Worm (Caenorhabditis elegans) whole organism, L2 larva: ENCODE results near the gene F09C8.1.

Source experiments
- C34F6.9 ChIP-seq: fragments of 150-350 bp; optimal IDR thresholded peaks from 2 replicates; lab custom pipeline; 2014; ENCODE audit warnings: missing biosample characterization, missing genetic modification characterization
- F13H6.1 ChIP-seq: sonication (generic microtip); optimal IDR thresholded peaks from 2 replicates; lab custom pipeline; 2016; ENCODE audit warnings: missing genetic modification characterization, missing compliant biosample characterization
- R02D3.7 ChIP-seq: fragments of 150-350 bp; optimal IDR thresholded peaks from 2 replicates; lab custom pipeline; 2014; ENCODE audit warnings: missing biosample characterization, missing genetic modification characterization
- Y55F3AM.14 ChIP-seq: fragments of 200-800 bp; sonication (Bioruptor generic); optimal IDR thresholded peaks from 2 replicates; lab custom pipeline; 2018; ENCODE audit warnings: mild to moderate bottlenecking, missing genetic modification characterization, missing compliant biosample characterization
- alr-1 ChIP-seq: fragments of 150-350 bp; optimal IDR thresholded peaks from 2 replicates; lab custom pipeline; 2014; ENCODE audit warnings: missing biosample characterization, missing genetic modification characterization
- ama-1 ChIP-seq: fragments of 150-350 bp; optimal IDR thresholded peaks from 2 replicates; lab custom pipeline; 2018; ENCODE audit warnings: inconsistent platforms
- blmp-1 ChIP-seq: sonication (generic microtip); optimal IDR thresholded peaks from 2 replicates; lab custom pipeline; 2017; ENCODE audit warnings: missing genetic modification characterization, mild to moderate bottlenecking, missing compliant biosample characterization, antibody characterized with exemption, moderate library complexity; ENCODE audit not compliant: insufficient read depth
- ceh-16 ChIP-seq: fragments of 150-350 bp; optimal IDR thresholded peaks from 2 replicates; lab custom pipeline; 2014; ENCODE audit warnings: missing biosample characterization, missing genetic modification characterization
- ceh-82 ChIP-seq: fragments of 150-350 bp; optimal IDR thresholded peaks from 2 replicates; lab custom pipeline; 2014; ENCODE audit warnings: missing biosample characterization, missing genetic modification characterization
- crh-2 ChIP-seq: sonication (generic microtip); optimal IDR thresholded peaks from 2 replicates; lab custom pipeline; 2017; ENCODE audit warnings: missing biosample characterization, missing genetic modification characterization
- egl-27 ChIP-seq: sonication (generic microtip); optimal IDR thresholded peaks from 3 replicates; lab custom pipeline; 2017; ENCODE audit warnings: missing biosample characterization, missing genetic modification reagents, missing genetic modification characterization
- elt-3 ChIP-seq: sonication (generic microtip); optimal IDR thresholded peaks from 2 replicates; lab custom pipeline; 2017; ENCODE audit warnings: missing biosample characterization, missing genetic modification characterization
- fos-1 ChIP-seq: fragments of 150-350 bp; optimal IDR thresholded peaks from 2 replicates; lab custom pipeline; 2014; ENCODE audit warnings: missing biosample characterization, missing genetic modification characterization
- lin-11 ChIP-seq: fragments of 150-350 bp; sonication (generic microtip); optimal IDR thresholded peaks from 2 replicates; lab custom pipeline; 2014; ENCODE audit warnings: missing biosample characterization, missing genetic modification characterization, inconsistent platforms, mixed read lengths
- lin-13 ChIP-seq: fragments of 150-350 bp; optimal IDR thresholded peaks from 2 replicates; lab custom pipeline; 2014; ENCODE audit warnings: missing biosample characterization, missing genetic modification reagents, missing genetic modification characterization
- lsy-2 ChIP-seq, 2 experiments: fragments of 150-350 bp in 1 of 2; sonication (generic microtip) in 1 of 2; optimal IDR thresholded peaks; 2 replicates each; lab custom pipeline; 2014 to 2017; ENCODE audit warnings: missing biosample characterization in 2 of 2, missing genetic modification characterization in 2 of 2
- mab-5 ChIP-seq: fragments of 150-350 bp; optimal IDR thresholded peaks from 2 replicates; lab custom pipeline; 2014; ENCODE audit warnings: missing biosample characterization, missing genetic modification characterization
- mbf-1 ChIP-seq: sonication (generic microtip); optimal IDR thresholded peaks from 2 replicates; lab custom pipeline; 2017; ENCODE audit warnings: missing biosample characterization, missing genetic modification characterization
- mdl-1 ChIP-seq, 2 experiments: fragments of 150-350 bp in 1 of 2; sonication (generic microtip) in 1 of 2; optimal IDR thresholded peaks; 2 replicates each; lab custom pipeline; 2017; ENCODE audit warnings: missing biosample characterization in 2 of 2, missing genetic modification characterization in 2 of 2
- nhr-10 ChIP-seq: sonication (generic microtip); optimal IDR thresholded peaks from 2 replicates; lab custom pipeline; 2017; ENCODE audit warnings: missing biosample characterization, missing genetic modification characterization
- nhr-11 ChIP-seq: fragments of 150-350 bp; optimal IDR thresholded peaks from 2 replicates; lab custom pipeline; 2014; ENCODE audit warnings: missing biosample characterization, missing genetic modification characterization
- nhr-129 ChIP-seq: fragments of 150-350 bp; optimal IDR thresholded peaks from 2 replicates; lab custom pipeline; 2014; ENCODE audit warnings: missing biosample characterization, missing genetic modification characterization
- nhr-21 ChIP-seq: fragments of 150-350 bp; optimal IDR thresholded peaks from 2 replicates; lab custom pipeline; 2014; ENCODE audit warnings: missing biosample characterization, missing genetic modification characterization
- nhr-23 ChIP-seq: fragments of 150-350 bp; optimal IDR thresholded peaks from 2 replicates; lab custom pipeline; 2014; ENCODE audit warnings: missing biosample characterization, missing genetic modification reagents, missing genetic modification characterization
- nhr-237 ChIP-seq: fragments of 150-350 bp; optimal IDR thresholded peaks from 2 replicates; lab custom pipeline; 2014; ENCODE audit warnings: missing biosample characterization, missing genetic modification characterization
- nhr-25 ChIP-seq: fragments of 150-350 bp; sonication (generic microtip); optimal IDR thresholded peaks from 3 replicates; lab custom pipeline; 2014; ENCODE audit warnings: missing biosample characterization, missing genetic modification characterization
- peb-1 ChIP-seq: fragments of 150-350 bp; optimal IDR thresholded peaks from 2 replicates; lab custom pipeline; 2014; ENCODE audit warnings: missing biosample characterization, missing genetic modification characterization
- sem-4 ChIP-seq: fragments of 150-350 bp; optimal IDR thresholded peaks from 2 replicates; lab custom pipeline; 2014; ENCODE audit warnings: missing biosample characterization, missing genetic modification reagents, missing genetic modification characterization
- skn-1 ChIP-seq: sonication (generic microtip); optimal IDR thresholded peaks from 2 replicates; lab custom pipeline; 2017; ENCODE audit warnings: missing biosample characterization, missing genetic modification characterization
- sma-3 ChIP-seq: sonication (generic microtip); optimal IDR thresholded peaks from 2 replicates; lab custom pipeline; 2016; ENCODE audit warnings: missing genetic modification reagents, missing genetic modification characterization, missing compliant biosample characterization
- sma-9 ChIP-seq, 2 experiments: fragments of 150-350 bp in 1 of 2; sonication (generic microtip) in 1 of 2; optimal IDR thresholded peaks; 2 replicates each; lab custom pipeline; 2014 to 2016; ENCODE audit warnings: missing genetic modification characterization in 2 of 2, mild to moderate bottlenecking in 1 of 2, missing biosample characterization in 1 of 2, missing compliant biosample characterization in 1 of 2, missing genetic modification reagents in 1 of 2, moderate library complexity in 1 of 2
- snpc-4 ChIP-seq: fragments of 150-350 bp; optimal IDR thresholded peaks from 2 replicates; lab custom pipeline; 2014; ENCODE audit warnings: missing biosample characterization, missing genetic modification characterization
- unc-55 ChIP-seq: fragments of 150-350 bp; sonication (generic microtip); optimal IDR thresholded peaks from 3 replicates; lab custom pipeline; 2014; ENCODE audit warnings: missing biosample characterization, missing genetic modification reagents, missing genetic modification characterization
- zag-1 ChIP-seq: fragments of 150-350 bp; optimal IDR thresholded peaks from 2 replicates; lab custom pipeline; 2014; ENCODE audit warnings: missing biosample characterization, missing genetic modification characterization
- ztf-11 ChIP-seq: sonication (generic microtip); optimal IDR thresholded peaks from 2 replicates; lab custom pipeline; 2017; ENCODE audit warnings: missing biosample characterization, missing genetic modification characterization

F09C8.1 gene

DNA sequence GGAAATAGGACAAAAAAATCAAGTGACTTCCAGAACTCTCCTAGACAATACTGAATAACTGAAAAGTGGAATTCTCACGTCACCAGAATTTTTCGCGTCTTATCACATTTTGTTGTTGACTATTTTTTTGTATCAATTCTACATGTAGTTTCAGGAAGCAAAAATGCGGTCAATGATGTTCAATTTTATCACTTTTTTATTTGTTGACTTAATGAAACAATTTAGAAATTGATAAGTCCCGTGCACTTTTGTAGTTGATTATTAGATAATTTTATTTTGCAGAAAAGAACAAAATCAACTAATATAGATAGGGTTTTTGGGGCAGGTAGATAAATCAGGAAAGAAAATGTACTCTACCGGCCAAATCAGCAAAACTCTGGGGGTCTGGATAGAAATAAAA lies 33.1 kb downstream of the F09C8.1 start:
- TF ChIP-seq fos-1 (peak; percentile 27), crh-2 (tag; lab: Kevin White, UChicago) (peak; percentile 34), R02D3.7 (no peak), sma-9 (GFP tag; optimal IDR thresholded peaks at IDR 0.05; lab: Kevin White, UChicago) (peak; percentile 15), sma-9 (tag; optimal IDR thresholded peaks at IDR 0.05; lab: Kevin White, UChicago) (no peak)
- TF ChIP-seq, all 48 proteins: peak for 3

DNA sequence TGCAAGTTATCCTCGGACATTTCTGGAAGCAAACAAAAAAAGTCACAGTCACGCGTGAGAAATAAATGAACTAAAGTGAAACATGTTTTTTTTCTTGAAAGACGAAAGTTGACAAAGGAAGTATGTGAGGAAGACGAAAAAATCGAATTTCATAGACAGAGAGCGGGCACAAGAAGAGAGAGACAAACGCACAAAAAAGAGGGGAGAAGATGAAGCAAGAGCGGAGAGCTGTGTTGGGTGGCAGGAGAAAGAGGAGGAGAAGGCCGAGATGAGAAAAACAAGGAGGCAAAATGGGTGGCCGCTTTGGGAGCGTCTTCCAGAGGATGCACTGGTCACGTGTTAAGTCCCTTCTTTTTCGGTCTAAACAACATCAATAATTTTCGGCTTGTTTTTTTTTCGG lies 34.5 kb downstream of the F09C8.1 start, which contains the start of gene ZK1073.1:
ZK1073.1 (minus strand) TSS at position 72 of the 400 bp plus-strand sequence.
- peak; percentile 24 for TF ChIP-seq mab-5 (tag; lab: Kevin White, UChicago)
- peak; percentile 41 for TF ChIP-seq sma-9 (GFP tag; optimal IDR thresholded peaks at IDR 0.05; lab: Kevin White, UChicago)
- no peak for TF ChIP-seq sma-9 (tag; optimal IDR thresholded peaks at IDR 0.05; lab: Kevin White, UChicago)
- TF ChIP-seq ztf-11 (tag; lab: Kevin White, UChicago), result no peak
- TF ChIP-seq skn-1, result no peak
- no peak for TF ChIP-seq lin-11 (tag; lab: Kevin White, UChicago)
- TF ChIP-seq egl-27 (tag; lab: Kevin White, UChicago), result no peak
- TF ChIP-seq sma-3 (GFP tag; lab: Kevin White, UChicago), result no peak
- TF ChIP-seq unc-55 (GFP tag; lab: Kevin White, UChicago), result peak; percentile 71
- TF ChIP-seq sem-4 (tag; lab: Kevin White, UChicago), result no peak
- peak; percentile 9 for TF ChIP-seq crh-2 (tag; lab: Kevin White, UChicago)
- peak; percentile 65 for TF ChIP-seq C34F6.9 (tag; lab: Kevin White, UChicago)
- peak; percentile 86 for TF ChIP-seq nhr-129 (tag; lab: Kevin White, UChicago)
- no peak for TF ChIP-seq lin-13
- peak; percentile 75 for TF ChIP-seq zag-1 (tag; lab: Kevin White, UChicago)
- TF ChIP-seq lsy-2 (tag; optimal IDR thresholded peaks at IDR 0.05; lab: Kevin White, UChicago), result peak in 1 of 2 experiments; percentile 39
- TF ChIP-seq snpc-4, result peak; percentile 26
- TF ChIP-seq nhr-23 (tag; lab: Kevin White, UChicago), result no peak
- peak; percentile 25 to 78 for TF ChIP-seq mdl-1 (tag; optimal IDR thresholded peaks at IDR 0.05; lab: Kevin White, UChicago)
- no peak for TF ChIP-seq elt-3
- no peak for TF ChIP-seq nhr-21 (tag; lab: Kevin White, UChicago)
- no peak for TF ChIP-seq nhr-237
- peak; percentile 64 for TF ChIP-seq F13H6.1 (tag; lab: Kevin White, UChicago)
- TF ChIP-seq ceh-16 (tag; lab: Kevin White, UChicago), result no peak
- TF ChIP-seq mbf-1 (tag; lab: Kevin White, UChicago), result no peak

DNA sequence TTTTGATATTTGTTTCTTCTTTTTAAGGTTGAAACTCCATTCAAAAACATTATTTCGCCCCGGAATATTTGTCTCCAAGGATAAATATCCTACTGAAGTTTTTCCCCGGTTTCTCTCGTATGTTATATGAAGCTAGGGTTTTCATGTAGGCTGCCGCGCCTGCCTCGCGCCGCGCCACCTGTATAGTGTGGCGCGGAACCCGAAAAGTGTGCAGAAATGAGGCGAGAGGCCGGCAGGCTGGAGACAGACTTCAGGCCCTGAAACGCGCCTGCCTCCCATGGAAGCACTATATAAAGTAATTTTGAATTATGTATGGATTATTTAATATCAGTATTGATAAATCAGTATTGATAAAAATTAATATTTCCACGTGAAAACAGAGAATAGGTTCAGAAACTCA lies 38.5 kb downstream of the F09C8.1 start:
- TF ChIP-seq nhr-10 (tag; lab: Kevin White, UChicago) (no peak), Y55F3AM.14 (GFP tag; lab: Kevin White, UChicago) (no peak)
- TF ChIP-seq, all 48 proteins: peak for 0

DNA sequence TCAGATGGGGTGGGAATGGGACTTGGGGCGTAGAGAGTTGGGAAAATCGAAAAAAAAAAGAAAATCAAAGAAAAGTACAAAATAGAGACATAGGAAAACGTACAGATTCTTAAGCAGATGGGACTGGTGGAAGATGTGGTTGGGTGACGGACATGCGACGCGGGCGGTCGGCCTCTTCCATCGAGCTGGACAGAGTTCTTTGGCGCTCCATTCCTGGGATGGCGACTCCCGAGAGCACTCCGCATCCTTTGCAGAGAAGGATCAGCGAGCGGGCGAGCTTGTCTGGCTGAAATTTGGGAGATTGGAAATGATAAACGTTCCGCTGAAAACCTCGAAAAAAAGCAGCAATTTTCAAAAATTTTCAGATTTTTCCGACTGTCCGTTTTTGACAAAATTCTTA lies 39.0 kb downstream of the F09C8.1 start:
- no peak for TF ChIP-seq lsy-2 (tag; optimal IDR thresholded peaks at IDR 0.05; lab: Kevin White, UChicago)
- TF ChIP-seq F13H6.1 (tag; lab: Kevin White, UChicago), result no peak
- no peak for TF ChIP-seq Y55F3AM.14 (GFP tag; lab: Kevin White, UChicago)
- no peak for TF ChIP-seq nhr-11 (tag; lab: Kevin White, UChicago)
- TF ChIP-seq alr-1, result no peak
- no peak for TF ChIP-seq fos-1
- no peak for TF ChIP-seq lin-11 (tag; lab: Kevin White, UChicago)
- TF ChIP-seq C34F6.9 (tag; lab: Kevin White, UChicago), result no peak
- no peak for TF ChIP-seq peb-1 (tag; lab: Kevin White, UChicago)
- no peak for TF ChIP-seq blmp-1 (tag; lab: Kevin White, UChicago)
- no peak for TF ChIP-seq ceh-16 (tag; lab: Kevin White, UChicago)
- TF ChIP-seq ama-1 (lab: Kevin White, UChicago), result no peak
- TF ChIP-seq lin-13, result no peak
- TF ChIP-seq nhr-25 (tag; lab: Kevin White, UChicago), result no peak
- no peak for TF ChIP-seq ceh-82 (tag; lab: Kevin White, UChicago)
